Fruit fly (Drosophila melanogaster): Measurements from ENCODE around the gene ex.
A peak's percentile ranks its signal among the peaks of the same experiment; 100 is the strongest.

The ex gene

DNA sequence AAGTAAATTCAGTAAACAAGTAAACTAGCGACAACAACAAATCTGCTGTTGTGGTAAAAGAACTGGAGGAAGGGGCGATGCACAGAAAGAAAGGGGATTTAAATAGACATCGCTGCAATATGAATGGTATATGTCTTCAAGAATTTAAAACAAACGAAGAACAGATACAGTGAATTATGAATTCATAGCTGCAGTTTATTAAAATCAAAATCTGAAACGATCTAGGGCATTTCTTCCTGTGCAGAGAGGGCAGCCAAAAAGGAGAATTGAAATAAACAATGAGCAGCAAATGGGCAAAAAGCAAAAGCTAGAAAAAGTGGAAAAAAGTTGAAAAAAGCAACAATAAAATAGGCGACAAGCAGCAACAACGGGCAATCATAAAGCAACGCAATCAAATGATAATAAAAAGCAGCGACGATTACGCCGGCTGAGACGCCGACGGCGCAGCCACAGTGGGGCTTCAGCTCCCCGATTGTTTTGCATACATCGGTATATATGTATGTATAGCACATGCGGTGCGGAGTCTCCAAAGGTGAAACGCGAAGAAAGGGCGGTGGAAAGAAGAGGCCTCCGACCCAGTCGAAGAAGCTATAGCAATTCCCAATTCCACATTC lies 37.8 kb downstream of the ex start (continued):
- TF ChIP-seq CG2129 (GFP tag; IDR thresholded peaks at IDR 0.05; ENCODE audit: partially characterized antibody) (no peak), CG8089 (GFP tag; optimal IDR thresholded peaks at IDR 0.05) (peak; percentile 62), Dip3 (GFP tag; optimal IDR thresholded peaks at IDR 0.05) (peak; percentile 74), onecut (GFP tag; IDR thresholded peaks at IDR 0.05) (peak; percentile 58), CG18619 (GFP tag; optimal IDR thresholded peaks at IDR 0.05) (peak; percentile 68), Ets65A (GFP tag) (peak; percentile 95), tup (GFP tag; optimal IDR thresholded peaks at IDR 0.05) (peak; percentile 1), ro (GFP tag; IDR thresholded peaks at IDR 0.05) (peak; percentile 33; the same call in 1 of the 2 replicates), klu (GFP tag; IDR thresholded peaks at IDR 0.05) (0 out of 2 replicates have a peak, but pooled peaks have one; percentile 39), zf30C (GFP tag; optimal IDR thresholded peaks at IDR 0.05) (peak; percentile 10), dysf (GFP tag; IDR thresholded peaks at IDR 0.05) (peak; percentile 82), CG4360 (GFP tag; IDR thresholded peaks at IDR 0.05) (0 out of 2 replicates have a peak, but pooled peaks have one; percentile 23), seq (GFP tag; IDR thresholded peaks at IDR 0.05) (peak; percentile 80), CG6689 (GFP tag; IDR thresholded peaks at IDR 0.05) (peak; percentile 72), CG7839 (tag; optimal IDR thresholded peaks at IDR 0.05) (peak; percentile 82), trem (tag; optimal IDR thresholded peaks at IDR 0.05) (peak; percentile 51), bowl (GFP tag; IDR thresholded peaks at IDR 0.05) (peak; percentile 40; the same call in 1 of the 2 replicates), jigr1 (GFP tag; IDR thresholded peaks at IDR 0.05) (peak; percentile 57; the same call in 1 of the 3 replicates), Dfd (GFP tag; optimal IDR thresholded peaks at IDR 0.05) (no peak), gfzf (GFP tag; optimal IDR thresholded peaks at IDR 0.05) (no peak), danr (GFP tag; IDR thresholded peaks at IDR 0.05) (peak; percentile 50; the same call in 1 of the 2 replicates), CG32532 (GFP tag; IDR thresholded peaks at IDR 0.05) (peak; percentile 72), Pdp1 (GFP tag; optimal IDR thresholded peaks at IDR 0.05) (peak; percentile 67 to 69), pfk (GFP tag; optimal IDR thresholded peaks at IDR 0.05) (no peak), CG8290 (GFP tag; optimal IDR thresholded peaks at IDR 0.05) (no peak), CG8290 (tag; optimal IDR thresholded peaks at IDR 0.05) (peak in 1 of 2 experiments; percentile 79), Drgx (GFP tag; IDR thresholded peaks at IDR 0.05) (peak; percentile 77), CG6254 (GFP tag; optimal IDR thresholded peaks at IDR 0.05) (peak; percentile 85), CG11085 (GFP tag; IDR thresholded peaks at IDR 0.05) (peak; percentile 47), CG2875 (GFP tag; optimal IDR thresholded peaks at IDR 0.05) (peak; percentile 76), CG6791 (GFP tag; IDR thresholded peaks at IDR 0.05; ENCODE audit: partially characterized antibody) (no peak), CG18011 (GFP tag; optimal IDR thresholded peaks at IDR 0.05) (peak; percentile 18), maf-S (GFP tag; optimal IDR thresholded peaks at IDR 0.05) (peak; percentile 58), Oaz (GFP tag; IDR thresholded peaks at IDR 0.05) (peak; percentile 43), lmd (GFP tag; IDR thresholded peaks at IDR 0.05) (peak; percentile 77), Bdp1 (GFP tag; optimal IDR thresholded peaks at IDR 0.05) (peak; percentile 59), Fer2 (tag; optimal IDR thresholded peaks at IDR 0.05) (no peak), CG1529 (GFP tag; optimal IDR thresholded peaks at IDR 0.05) (peak; percentile 80), CG6683 (GFP tag; optimal IDR thresholded peaks at IDR 0.05) (peak; percentile 29), chm (GFP tag; IDR thresholded peaks at IDR 0.05) (peak; percentile 60; the same call in 1 of the 2 replicates), Ssrp (tag; optimal IDR thresholded peaks at IDR 0.05) (peak; percentile 76), zfh2 (GFP tag; optimal IDR thresholded peaks at IDR 0.05) (peak; percentile 76), Dll (GFP tag; IDR thresholded peaks at IDR 0.05; ENCODE audit: partially characterized antibody) (no peak), lilli (GFP tag; optimal IDR thresholded peaks at IDR 0.05) (peak; percentile 82), CG8281 (tag; optimal IDR thresholded peaks at IDR 0.05) (peak; percentile 26), Sox102F (GFP tag; optimal IDR thresholded peaks at IDR 0.05) (peak; percentile 91), CG11247 (GFP tag; IDR thresholded peaks at IDR 0.05) (no peak), insv (GFP tag; optimal IDR thresholded peaks at IDR 0.05) (no peak), CG31388 (GFP tag; optimal IDR thresholded peaks at IDR 0.05) (no peak), CG5953 (GFP tag; IDR thresholded peaks at IDR 0.05) (0 out of 2 replicates have a peak, but pooled peaks have one; percentile 21)
